Worm (Caenorhabditis elegans): ENCODE results near the gene F54B3.2.

DNA sequence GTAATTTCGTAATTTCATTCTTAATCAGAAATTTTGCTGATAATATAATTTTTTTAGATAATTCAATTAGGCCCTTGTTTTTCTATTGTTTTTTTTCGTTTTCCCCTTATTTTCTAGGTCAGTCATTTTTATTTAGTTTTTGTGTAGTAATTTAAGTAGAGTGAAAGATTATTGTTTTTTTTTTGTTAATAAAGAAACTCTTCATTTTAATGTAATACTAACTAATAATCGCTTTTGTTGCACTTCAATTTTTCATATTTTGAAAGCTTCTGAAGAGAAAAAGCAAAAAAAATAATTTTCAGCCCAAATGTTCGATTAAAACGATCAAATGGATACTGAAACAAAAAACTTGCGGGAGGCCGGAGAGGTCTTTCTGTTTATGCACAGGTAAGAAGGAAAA lies 19.0 kb downstream of the F54B3.2 start, which contains the start of gene F54B3.1:
- TF ChIP-seq dao-5 (tag; optimal IDR thresholded peaks at IDR 0.05) (no peak), W03F9.2 (tag; optimal IDR thresholded peaks at IDR 0.05) (no peak)

All from whole organism, L4/young adult.